Fruit fly (Drosophila melanogaster) whole organism, prepupa: ENCODE results near the gene CG11755.

Source experiments
- Blimp-1 ChIP-seq: fragments of 200-800 bp; sonication (Bioruptor generic); optimal IDR thresholded peaks from 3 replicates; lab custom pipeline; 2017; ENCODE audit warnings: missing biosample characterization, missing genetic modification characterization, mild to moderate bottlenecking, moderate library complexity, missing genetic modification reagents
- CG10631 ChIP-seq: fragments of 200-800 bp; sonication (Bioruptor generic); optimal IDR thresholded peaks from 2 replicates; lab custom pipeline; 2016; ENCODE audit warnings: missing biosample characterization, missing genetic modification characterization
- CG10669 ChIP-seq: fragments of 200-800 bp; sonication (Bioruptor generic); optimal IDR thresholded peaks from 3 replicates; lab custom pipeline; 2018; ENCODE audit warnings: missing biosample characterization, mild to moderate bottlenecking, missing genetic modification characterization, moderate library complexity
- CG11294 ChIP-seq: fragments of 200-800 bp; sonication (Bioruptor generic); IDR thresholded peaks from 2 replicates; pipeline ENCODE4 v1.3.6; 2022; ENCODE audit warnings: missing biosample characterization, missing genetic modification characterization
- CG11762 ChIP-seq: fragments of 200-800 bp; sonication (Bioruptor generic); optimal IDR thresholded peaks from 3 replicates; lab custom pipeline; 2016; ENCODE audit warnings: missing biosample characterization, missing genetic modification characterization; ENCODE audit not compliant: insufficient read depth
- CG11902 ChIP-seq: fragments of 200-800 bp; sonication (Bioruptor generic); optimal IDR thresholded peaks from 3 replicates; lab custom pipeline; 2016; ENCODE audit warnings: missing biosample characterization, missing genetic modification characterization
- CG15336 ChIP-seq: fragments of 200-800 bp; sonication (Bioruptor generic); IDR thresholded peaks from 2 replicates; pipeline ENCODE4 v1.3.6; 2022; ENCODE audit warnings: missing biosample characterization, missing genetic modification characterization
- CG1621 ChIP-seq: fragments of 200-800 bp; sonication (Bioruptor generic); optimal IDR thresholded peaks from 3 replicates; lab custom pipeline; 2018; ENCODE audit warnings: missing biosample characterization, mild to moderate bottlenecking, missing genetic modification characterization
- CG16779 ChIP-seq: fragments of 200-800 bp; sonication (Bioruptor generic); optimal IDR thresholded peaks from 3 replicates; lab custom pipeline; 2017; ENCODE audit warnings: missing biosample characterization, mild to moderate bottlenecking, missing genetic modification characterization
- CG3032 ChIP-seq: fragments of 200-800 bp; optimal IDR thresholded peaks from 2 replicates; lab custom pipeline; 2019; ENCODE audit warnings: missing biosample characterization, mild to moderate bottlenecking, missing genetic modification characterization, moderate library complexity
- CG32006 ChIP-seq: fragments of 200-800 bp; sonication (Bioruptor generic); optimal IDR thresholded peaks from 3 replicates; lab custom pipeline; 2017; ENCODE audit warnings: missing biosample characterization, mild to moderate bottlenecking, missing genetic modification characterization
- CG34406 ChIP-seq: fragments of 200-800 bp; sonication (Bioruptor generic); optimal IDR thresholded peaks from 3 replicates; lab custom pipeline; 2016; ENCODE audit warnings: missing biosample characterization, missing genetic modification characterization
- CG3919 ChIP-seq: fragments of 200-800 bp; sonication (Bioruptor generic); optimal IDR thresholded peaks from 3 replicates; lab custom pipeline; 2016; ENCODE audit warnings: missing biosample characterization, missing genetic modification characterization
- CG4318 ChIP-seq: fragments of 200-800 bp; sonication (Bioruptor generic); optimal IDR thresholded peaks from 3 replicates; lab custom pipeline; 2017; ENCODE audit warnings: missing biosample characterization, mild to moderate bottlenecking, missing genetic modification characterization
- CG6163 ChIP-seq: fragments of 200-800 bp; sonication (Bioruptor generic); IDR thresholded peaks from 3 replicates; pipeline ENCODE4 v1.3.6; 2022; ENCODE audit warnings: missing biosample characterization, missing genetic modification characterization
- CG6276 ChIP-seq: fragments of 200-800 bp; sonication (Bioruptor generic); optimal IDR thresholded peaks from 2 replicates; lab custom pipeline; 2017; ENCODE audit warnings: missing biosample characterization, mild to moderate bottlenecking, missing genetic modification characterization
- CG6808 ChIP-seq: fragments of 200-800 bp; sonication (Bioruptor generic); optimal IDR thresholded peaks from 3 replicates; lab custom pipeline; 2017; ENCODE audit warnings: missing biosample characterization, missing genetic modification characterization, mild to moderate bottlenecking, moderate library complexity, missing genetic modification reagents
- CG6854 ChIP-seq: fragments of 200-800 bp; sonication (Bioruptor generic); optimal IDR thresholded peaks from 2 replicates; lab custom pipeline; 2017; ENCODE audit warnings: missing biosample characterization, mild to moderate bottlenecking, missing genetic modification characterization
- CG7368 ChIP-seq: fragments of 200-800 bp; sonication (Bioruptor generic); optimal IDR thresholded peaks from 3 replicates; lab custom pipeline; 2016; ENCODE audit warnings: missing biosample characterization, missing genetic modification characterization
- CG8119 ChIP-seq: fragments of 200-800 bp; sonication (Bioruptor generic); IDR thresholded peaks from 3 replicates; pipeline ENCODE4 v1.3.6; 2022; ENCODE audit warnings: missing biosample characterization, missing genetic modification characterization
- CG8319 ChIP-seq: fragments of 200-800 bp; sonication (Bioruptor generic); optimal IDR thresholded peaks from 3 replicates; lab custom pipeline; 2016; ENCODE audit warnings: missing biosample characterization, missing genetic modification characterization
- CG8632 ChIP-seq: fragments of 200-800 bp; sonication (Bioruptor generic); optimal IDR thresholded peaks from 3 replicates; lab custom pipeline; 2016; ENCODE audit warnings: missing biosample characterization, missing genetic modification characterization
- CG9139 ChIP-seq: fragments of 200-800 bp; sonication (Bioruptor generic); optimal IDR thresholded peaks from 3 replicates; lab custom pipeline; 2017; ENCODE audit warnings: missing biosample characterization, mild to moderate bottlenecking, missing genetic modification characterization
- Eip75B ChIP-seq: fragments of 200-800 bp; sonication (Bioruptor generic); optimal IDR thresholded peaks from 3 replicates; lab custom pipeline; 2016; ENCODE audit warnings: missing biosample characterization, missing genetic modification characterization
- Eip78C ChIP-seq: fragments of 200-800 bp; sonication (Bioruptor generic); peaks from one replicate; lab custom pipeline; 2016; ENCODE audit warnings: missing biosample characterization, missing genetic modification characterization
- Eip93F ChIP-seq: fragments of 200-800 bp; sonication (Bioruptor generic); optimal IDR thresholded peaks from 2 replicates; lab custom pipeline; 2016; ENCODE audit warnings: missing biosample characterization, mild to moderate bottlenecking, missing genetic modification characterization
- Ets21C ChIP-seq: fragments of 200-800 bp; sonication (Bioruptor generic); optimal IDR thresholded peaks from 3 replicates; lab custom pipeline; 2016; ENCODE audit warnings: missing biosample characterization, missing genetic modification characterization
- Ets96B ChIP-seq: fragments of 200-800 bp; optimal IDR thresholded peaks from 2 replicates; lab custom pipeline; 2019; ENCODE audit warnings: missing biosample characterization, mild to moderate bottlenecking, missing genetic modification characterization, moderate library complexity
- Gug ChIP-seq: fragments of 200-800 bp; sonication (Bioruptor generic); IDR thresholded peaks from 2 replicates; pipeline ENCODE4 v1.3.6; 2022; ENCODE audit warnings: missing biosample characterization, missing genetic modification characterization
- Hr38 ChIP-seq: sonication (Bioruptor generic); optimal IDR thresholded peaks from 2 replicates; lab custom pipeline; 2016; ENCODE audit warnings: missing biosample characterization, missing genetic modification characterization
- Hr39 ChIP-seq: fragments of 200-800 bp; sonication (Bioruptor generic); optimal IDR thresholded peaks from 2 replicates; lab custom pipeline; 2016; ENCODE audit warnings: missing biosample characterization, missing genetic modification characterization
- Hr4 ChIP-seq: fragments of 200-800 bp; sonication (Bioruptor generic); optimal IDR thresholded peaks from 3 replicates; lab custom pipeline; 2016; ENCODE audit warnings: missing biosample characterization, missing genetic modification characterization
- Lpt ChIP-seq: fragments of 200-800 bp; sonication (Bioruptor generic); optimal IDR thresholded peaks from 3 replicates; lab custom pipeline; 2016; ENCODE audit warnings: missing biosample characterization, missing genetic modification characterization
- OdsH ChIP-seq: fragments of 200-800 bp; sonication (Bioruptor generic); optimal IDR thresholded peaks from 3 replicates; lab custom pipeline; 2016; ENCODE audit warnings: missing biosample characterization, missing genetic modification characterization
- Smox ChIP-seq: fragments of 200-800 bp; sonication (Bioruptor generic); optimal IDR thresholded peaks from 3 replicates; lab custom pipeline; 2016; ENCODE audit warnings: missing biosample characterization, missing genetic modification characterization
- Sox102F ChIP-seq: fragments of 200-800 bp; sonication (Bioruptor generic); optimal IDR thresholded peaks from 2 replicates; lab custom pipeline; 2016; ENCODE audit warnings: missing biosample characterization, mild to moderate bottlenecking, missing genetic modification characterization
- Sox14 ChIP-seq: fragments of 200-800 bp; sonication (Bioruptor generic); optimal IDR thresholded peaks from 3 replicates; lab custom pipeline; 2016; ENCODE audit warnings: missing biosample characterization, missing genetic modification characterization
- Sox15 ChIP-seq: fragments of 200-800 bp; sonication (Bioruptor generic); optimal IDR thresholded peaks from 3 replicates; lab custom pipeline; 2016; ENCODE audit warnings: missing biosample characterization, missing genetic modification characterization
- achi ChIP-seq: fragments of 200-800 bp; sonication (Bioruptor generic); optimal IDR thresholded peaks from 3 replicates; lab custom pipeline; 2016; ENCODE audit warnings: missing biosample characterization, missing genetic modification characterization
- acj6 ChIP-seq: fragments of 200-800 bp; sonication (Bioruptor generic); optimal IDR thresholded peaks from 3 replicates; lab custom pipeline; 2016; ENCODE audit warnings: missing biosample characterization, missing genetic modification characterization
- dac ChIP-seq: fragments of 200-800 bp; sonication (Bioruptor generic); optimal IDR thresholded peaks from 2 replicates; lab custom pipeline; 2017; ENCODE audit warnings: missing biosample characterization, mild to moderate bottlenecking, missing genetic modification characterization
- dsx ChIP-seq: fragments of 200-800 bp; optimal IDR thresholded peaks from 3 replicates; lab custom pipeline; 2019; ENCODE audit warnings: missing biosample characterization, mild to moderate bottlenecking, missing genetic modification characterization, moderate library complexity; ENCODE audit not compliant: poor library complexity, severe bottlenecking
- eg ChIP-seq: fragments of 200-800 bp; sonication (Bioruptor generic); IDR thresholded peaks from 3 replicates; pipeline ENCODE4 v1.3.6; 2022; ENCODE audit warnings: missing biosample characterization, missing genetic modification characterization
- fd59A ChIP-seq: fragments of 200-800 bp; sonication (Bioruptor generic); optimal IDR thresholded peaks from 2 replicates; lab custom pipeline; 2017; ENCODE audit warnings: missing biosample characterization, mild to moderate bottlenecking, missing genetic modification characterization, missing genetic modification reagents
- fkh ChIP-seq: fragments of 200-800 bp; sonication (Bioruptor generic); optimal IDR thresholded peaks from 3 replicates; lab custom pipeline; 2017; ENCODE audit warnings: missing biosample characterization, mild to moderate bottlenecking, missing genetic modification characterization, moderate library complexity
- net ChIP-seq: fragments of 200-800 bp; sonication (Bioruptor generic); optimal IDR thresholded peaks from 3 replicates; lab custom pipeline; 2016; ENCODE audit warnings: missing biosample characterization, missing genetic modification characterization
- salr ChIP-seq, 2 experiments: fragments of 200-800 bp; sonication (Bioruptor generic); optimal IDR thresholded peaks; 3 replicates each; lab custom pipeline; 2016 to 2018; ENCODE audit warnings: missing biosample characterization in 2 of 2, missing genetic modification characterization in 2 of 2, mild to moderate bottlenecking in 1 of 2
- spab ChIP-seq: fragments of 200-800 bp; sonication (Bioruptor generic); optimal IDR thresholded peaks from 2 replicates; lab custom pipeline; 2017; ENCODE audit warnings: missing biosample characterization, mild to moderate bottlenecking, missing genetic modification characterization, missing genetic modification reagents
- ss ChIP-seq, 2 experiments: fragments of 200-800 bp; sonication (Bioruptor generic); optimal IDR thresholded peaks; 2 replicates in 1 of 2; 3 replicates in 1 of 2; lab custom pipeline; 2017 to 2018; ENCODE audit warnings: mild to moderate bottlenecking in 2 of 2, missing biosample characterization in 2 of 2, missing genetic modification characterization in 2 of 2, moderate library complexity in 1 of 2
- svp ChIP-seq: fragments of 200-800 bp; sonication (Bioruptor generic); peaks from one replicate; lab custom pipeline; 2016; ENCODE audit warnings: missing biosample characterization, missing genetic modification characterization
- topi ChIP-seq: fragments of 200-800 bp; sonication (Bioruptor generic); optimal IDR thresholded peaks from 3 replicates; lab custom pipeline; 2016; ENCODE audit warnings: missing biosample characterization, missing genetic modification characterization
- vri ChIP-seq: fragments of 200-800 bp; sonication (Bioruptor generic); optimal IDR thresholded peaks from 3 replicates; lab custom pipeline; 2016; ENCODE audit warnings: missing biosample characterization, mild to moderate bottlenecking, missing genetic modification characterization

CG11755 gene

DNA sequence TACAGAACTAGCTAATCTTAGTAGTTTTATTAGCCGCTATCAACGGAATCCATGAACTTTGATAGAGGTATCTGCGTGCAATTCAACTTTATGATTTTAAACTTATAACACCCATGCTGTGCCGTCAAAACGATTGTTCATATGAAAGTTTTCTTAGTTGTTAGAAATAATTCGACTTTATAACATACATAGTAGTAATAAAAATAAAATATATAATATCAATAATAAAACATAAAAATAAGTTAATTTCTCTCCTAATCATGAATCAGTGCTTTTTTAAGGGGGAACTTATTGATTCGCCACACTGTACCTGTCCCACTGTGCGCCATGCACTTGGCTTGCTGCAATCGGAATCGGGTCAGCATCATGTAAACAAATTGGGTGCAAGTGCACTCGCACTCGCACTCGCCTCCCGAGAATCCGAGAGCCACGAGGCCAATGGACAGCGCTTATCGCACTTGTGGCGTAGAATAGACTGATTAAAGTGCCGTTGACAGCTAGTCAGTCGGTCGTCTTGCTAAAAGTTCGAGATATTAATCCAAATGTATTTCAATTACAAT is 35.3 kb downstream of the CG11755 start:
- TF ChIP-seq eg (GFP tag; lab: Robert Waterston, UW) = no peak
- no peak for TF ChIP-seq acj6
- TF ChIP-seq Hr39 (GFP tag; lab: Kevin White, UChicago) = no peak
- TF ChIP-seq CG3032 (tag; lab: Kevin White, UChicago) = no peak
- peak; percentile 42 for TF ChIP-seq vri (GFP tag; lab: Kevin White, UChicago)
- no peak for TF ChIP-seq Hr4 (GFP tag; lab: Kevin White, UChicago)
- no peak for TF ChIP-seq dac (GFP tag; lab: Kevin White, UChicago)
- TF ChIP-seq svp (GFP tag; lab: Kevin White, UChicago) = peak; percentile 92
- TF ChIP-seq OdsH (GFP tag; lab: Kevin White, UChicago) = no peak
- TF ChIP-seq Ets96B (tag; lab: Kevin White, UChicago) = no peak
- no peak for TF ChIP-seq CG10631 (GFP tag; lab: Kevin White, UChicago)
- no peak for TF ChIP-seq CG6854 (GFP tag; lab: Kevin White, UChicago)
- peak; percentile 34 for TF ChIP-seq Eip75B
- no peak for TF ChIP-seq Sox14 (GFP tag; lab: Kevin White, UChicago)
- TF ChIP-seq Hr38 (GFP tag; lab: Kevin White, UChicago) = no peak
- no peak for TF ChIP-seq dsx
- no peak for TF ChIP-seq fkh (GFP tag; lab: Kevin White, UChicago)
- peak; percentile 15 for TF ChIP-seq CG16779
- TF ChIP-seq CG11762 = no peak
- TF ChIP-seq CG7368 = no peak
- no peak for TF ChIP-seq CG32006
- TF ChIP-seq Smox (GFP tag; lab: Kevin White, UChicago) = no peak
- TF ChIP-seq Sox15 (GFP tag; lab: Kevin White, UChicago) = no peak
- no peak for TF ChIP-seq Sox102F (GFP tag; lab: Kevin White, UChicago)
- TF ChIP-seq CG8319 = no peak
- no peak for TF ChIP-seq CG11294 (GFP tag; lab: Robert Waterston, UW)
- TF ChIP-seq spab (GFP tag; lab: Kevin White, UChicago) = no peak
- peak; percentile 8 for TF ChIP-seq net (GFP tag; lab: Kevin White, UChicago)
- no peak for TF ChIP-seq CG11902 (GFP tag; lab: Kevin White, UChicago)
- TF ChIP-seq Lpt (GFP tag; lab: Kevin White, UChicago) = no peak
- TF ChIP-seq CG15336 (GFP tag; lab: Robert Waterston, UW) = peak; percentile 19; the same call in 1 of the 2 replicates
- TF ChIP-seq CG6808 (GFP tag; lab: Kevin White, UChicago) = no peak
- peak; percentile 24; the same call in 2 of the 3 replicates for TF ChIP-seq CG8119 (GFP tag; lab: Robert Waterston, UW)
- no peak for TF ChIP-seq CG34406 (GFP tag; lab: Kevin White, UChicago)
- TF ChIP-seq CG10669 = no peak
- no peak for TF ChIP-seq fd59A (GFP tag; lab: Kevin White, UChicago)
- no peak for TF ChIP-seq Ets21C (GFP tag; lab: Kevin White, UChicago)
- peak; percentile 2 for TF ChIP-seq Eip93F (GFP tag; lab: Kevin White, UChicago)
- no peak for TF ChIP-seq achi (GFP tag; lab: Kevin White, UChicago)
- no peak for TF ChIP-seq CG8632
- no peak for TF ChIP-seq Blimp-1 (GFP tag; lab: Kevin White, UChicago)
- TF ChIP-seq topi (GFP tag; lab: Kevin White, UChicago) = no peak
- peak; percentile 6 for TF ChIP-seq CG3919 (GFP tag; lab: Kevin White, UChicago)
- no peak for TF ChIP-seq Gug (GFP tag; lab: Robert Waterston, UW)
- TF ChIP-seq CG4318 (GFP tag; lab: Kevin White, UChicago) = no peak
- TF ChIP-seq CG9139 (GFP tag; lab: Kevin White, UChicago) = no peak
- TF ChIP-seq CG6163 (GFP tag; lab: Robert Waterston, UW) = peak; percentile 76
- no peak for TF ChIP-seq ss (GFP tag; optimal IDR thresholded peaks at IDR 0.05; lab: Kevin White, UChicago)
- TF ChIP-seq CG6276 (GFP tag; lab: Kevin White, UChicago) = peak; percentile 7
- no peak for TF ChIP-seq salr (GFP tag; optimal IDR thresholded peaks at IDR 0.05; lab: Kevin White, UChicago)
- peak; percentile 42 for TF ChIP-seq Eip78C (GFP tag; lab: Kevin White, UChicago)
- TF ChIP-seq CG1621 = no peak
